Worm (Caenorhabditis elegans) whole organism, early embryonic: Measurements from ENCODE around the gene C08F8.6.
A peak's percentile ranks its signal among the peaks of the same experiment; 100 is the strongest.
"Not testable (repeated sequence)": the region's sequence is repeated elsewhere in the genome, so short reads cannot be mapped to it uniquely, and the experiment has no call there.

ENCODE experiments used
- B0310.2 ChIP-seq: sonication (generic microtip); optimal IDR thresholded peaks from 2 replicates; lab custom pipeline; 2016; ENCODE audit warnings: mild to moderate bottlenecking, missing genetic modification characterization, missing compliant biosample characterization
- F13C5.2 ChIP-seq: sonication (generic microtip); optimal IDR thresholded peaks from 2 replicates; lab custom pipeline; 2017; ENCODE audit warnings: mild to moderate bottlenecking, missing genetic modification characterization, inconsistent platforms, missing compliant biosample characterization
- aly-1 ChIP-seq: sonication (generic microtip); optimal IDR thresholded peaks from 2 replicates; lab custom pipeline; 2016; ENCODE audit warnings: missing genetic modification characterization, missing compliant biosample characterization
- ama-1 ChIP-seq: fragments of 150-350 bp; optimal IDR thresholded peaks from 2 replicates; lab custom pipeline; 2014
- ceh-13 ChIP-seq: fragments of 200-800 bp; sonication (Bioruptor generic); optimal IDR thresholded peaks from 2 replicates; lab custom pipeline; 2018; ENCODE audit warnings: mild to moderate bottlenecking, missing genetic modification characterization, missing compliant biosample characterization
- ceh-36 ChIP-seq: sonication (generic microtip); optimal IDR thresholded peaks from 2 replicates; lab custom pipeline; 2016; ENCODE audit warnings: missing genetic modification characterization, inconsistent platforms, missing compliant biosample characterization
- ets-7 ChIP-seq: sonication (generic microtip); optimal IDR thresholded peaks from 2 replicates; lab custom pipeline; 2016; ENCODE audit warnings: missing genotype, missing genetic modification characterization, missing compliant biosample characterization
- flt-1 ChIP-seq: fragments of 200-800 bp; sonication (Bioruptor generic); IDR thresholded peaks from 2 replicates; pipeline ENCODE4 v1.3.6; 2022; ENCODE audit warnings: missing genetic modification characterization, missing compliant biosample characterization
- hmbx-1 ChIP-seq: sonication (generic microtip); optimal IDR thresholded peaks from 2 replicates; lab custom pipeline; 2016; ENCODE audit warnings: mild to moderate bottlenecking, missing genetic modification characterization, missing compliant biosample characterization
- hmg-4 ChIP-seq: fragments of 200-800 bp; sonication (Bioruptor generic); optimal IDR thresholded peaks from 2 replicates; lab custom pipeline; 2018; ENCODE audit warnings: mild to moderate bottlenecking, missing genetic modification characterization, missing compliant biosample characterization
- hnd-1 ChIP-seq: sonication (generic microtip); optimal IDR thresholded peaks from 2 replicates; lab custom pipeline; 2016; ENCODE audit warnings: missing genetic modification characterization, missing compliant biosample characterization
- pes-1 ChIP-seq: fragments of 200-800 bp; sonication (Bioruptor generic); IDR thresholded peaks from 2 replicates; pipeline ENCODE4 v1.3.6; 2022; ENCODE audit warnings: missing genetic modification reagents, missing genetic modification characterization, missing compliant biosample characterization
- scrt-1 ChIP-seq: fragments of 200-800 bp; sonication (Bioruptor generic); IDR thresholded peaks from 2 replicates; pipeline ENCODE4 v1.3.6; 2022; ENCODE audit warnings: missing genetic modification characterization, missing compliant biosample characterization
- sea-1 ChIP-seq: fragments of 200-800 bp; sonication (Bioruptor generic); conservative IDR thresholded peaks from 2 replicates; pipeline ENCODE4 v1.3.6; 2022; ENCODE audit warnings: missing genetic modification characterization, missing compliant biosample characterization
- tbx-11 ChIP-seq: fragments of 200-800 bp; sonication (Bioruptor generic); IDR thresholded peaks from 2 replicates; pipeline ENCODE4 v1.3.6; 2022; ENCODE audit warnings: missing genetic modification characterization, missing compliant biosample characterization
- tbx-37 ChIP-seq: fragments of 200-800 bp; sonication (Bioruptor generic); conservative IDR thresholded peaks from 2 replicates; pipeline ENCODE4 v1.3.6; 2022; ENCODE audit warnings: missing genetic modification reagents, missing genetic modification characterization, missing compliant biosample characterization
- tra-4 ChIP-seq: sonication (generic microtip); optimal IDR thresholded peaks from 2 replicates; lab custom pipeline; 2017; ENCODE audit warnings: missing genetic modification characterization, missing compliant biosample characterization

Gene C08F8.6

ce11 chrIV:11154425-11155114 is 10.2 kb downstream of the C08F8.6 start, which contains the start of gene C08F8.3:
Gene C08F8.3 (plus strand): TSS chrIV:11155044.
- not testable (repeated sequence) for TF ChIP-seq tbx-37 (GFP tag; lab: Robert Waterston, UW); ama-1 (lab: Kevin White, UChicago); ceh-13 (GFP tag; lab: Kevin White, UChicago)

- TF ChIP-seq ets-7 (no peak), ama-1 (lab: Kevin White, UChicago) (no peak), scrt-1 (GFP tag; lab: Robert Waterston, UW) (no peak), aly-1 (tag; lab: Kevin White, UChicago) (no peak), hmg-4 (GFP tag; lab: Kevin White, UChicago) (no peak), sea-1 (GFP tag; lab: Robert Waterston, UW) (no peak), ceh-36 (tag; lab: Kevin White, UChicago) (no peak), tbx-11 (GFP tag; lab: Robert Waterston, UW) (no peak), flt-1 (no peak), B0310.2 (no peak)
These were observed 13.9 kb downstream of the C08F8.6 start, which contains the start of gene C08F8.2 for ce11 chrIV:11150844-11151243. Gene C08F8.2 (plus strand): TSS chrIV:11150997.

- peak; percentile 50; the same call in 1 of the 2 replicates for TF ChIP-seq pes-1
- peak; percentile 62 for TF ChIP-seq F13C5.2 (tag; lab: Kevin White, UChicago)
- TF ChIP-seq flt-1, result 0 out of 2 replicates have a peak, but pooled peaks have one; percentile 15
- TF ChIP-seq tbx-11 (GFP tag; lab: Robert Waterston, UW), result no peak
These were observed 15.1 kb downstream of the C08F8.6 start, which contains the start of the genes F01G4.6 and pfd-1 for ce11 chrIV:11149454-11150163. Gene F01G4.6 (minus strand): TSS chrIV:11149504. Gene pfd-1 (plus strand): TSS chrIV:11150113.

ce11 chrIV:11148788-11149366 is 15.9 kb downstream of the C08F8.6 start:
- TF ChIP-seq ceh-13 (GFP tag; lab: Kevin White, UChicago) (no peak), hmg-4 (GFP tag; lab: Kevin White, UChicago) (peak; percentile 31)

- no peak for TF ChIP-seq ama-1 (lab: Kevin White, UChicago)
- no peak for TF ChIP-seq flt-1
- no peak for TF ChIP-seq tbx-11 (GFP tag; lab: Robert Waterston, UW)
- TF ChIP-seq F13C5.2 (tag; lab: Kevin White, UChicago), result no peak
- no peak for TF ChIP-seq ceh-36 (tag; lab: Kevin White, UChicago)
- no peak for TF ChIP-seq hmbx-1 (tag; lab: Kevin White, UChicago)
- no peak for TF ChIP-seq sea-1 (GFP tag; lab: Robert Waterston, UW)
- no peak for TF ChIP-seq scrt-1 (GFP tag; lab: Robert Waterston, UW)
- no peak for TF ChIP-seq tra-4 (tag; lab: Kevin White, UChicago)
- no peak for TF ChIP-seq ceh-13 (GFP tag; lab: Kevin White, UChicago)
- no peak for TF ChIP-seq ets-7
- TF ChIP-seq B0310.2, result no peak
- TF ChIP-seq tbx-37 (GFP tag; lab: Robert Waterston, UW), result no peak
- no peak for TF ChIP-seq pes-1
- TF ChIP-seq aly-1 (tag; lab: Kevin White, UChicago), result no peak
- TF ChIP-seq hmg-4 (GFP tag; lab: Kevin White, UChicago), result no peak
- TF ChIP-seq hnd-1 (tag; lab: Kevin White, UChicago), result no peak
These were observed 17.7 kb downstream of the C08F8.6 start, which contains the start of gene pigq-1 for ce11 chrIV:11146962-11147470. Gene pigq-1 (minus strand): TSS chrIV:11147247.

ce11 chrIV:11146492-11146891 is 18.2 kb downstream of the C08F8.6 start:
- TF ChIP-seq tra-4 (tag; lab: Kevin White, UChicago), result no peak
- TF ChIP-seq ceh-36 (tag; lab: Kevin White, UChicago), result no peak
- TF ChIP-seq ama-1 (lab: Kevin White, UChicago), result no peak
- TF ChIP-seq aly-1 (tag; lab: Kevin White, UChicago), result no peak

ce11 chrIV:11145929-11146339 is 18.8 kb downstream of the C08F8.6 start:
- TF ChIP-seq sea-1 (GFP tag; lab: Robert Waterston, UW) (no peak), F13C5.2 (tag; lab: Kevin White, UChicago) (no peak), hnd-1 (tag; lab: Kevin White, UChicago) (no peak), ama-1 (lab: Kevin White, UChicago) (no peak), pes-1 (no peak), tbx-37 (GFP tag; lab: Robert Waterston, UW) (no peak), ceh-13 (GFP tag; lab: Kevin White, UChicago) (no peak), ets-7 (no peak), tra-4 (tag; lab: Kevin White, UChicago) (no peak), scrt-1 (GFP tag; lab: Robert Waterston, UW) (no peak), ceh-36 (tag; lab: Kevin White, UChicago) (no peak)

- no peak for TF ChIP-seq hmbx-1 (tag; lab: Kevin White, UChicago)
- no peak for TF ChIP-seq ceh-36 (tag; lab: Kevin White, UChicago)
- TF ChIP-seq aly-1 (tag; lab: Kevin White, UChicago), result no peak
- TF ChIP-seq sea-1 (GFP tag; lab: Robert Waterston, UW), result no peak
- no peak for TF ChIP-seq scrt-1 (GFP tag; lab: Robert Waterston, UW)
These were observed 21.6 kb downstream of the C08F8.6 start, which contains the start of gene F01G4.4 for ce11 chrIV:11143228-11143444. Gene F01G4.4 (plus strand): TSS chrIV:11143345.
